Worm (Caenorhabditis elegans) whole organism, midembryonic: Measurements from ENCODE around the gene R09A8.2.

Experiments used
- cog-1 ChIP-seq: sonication (generic microtip); optimal IDR thresholded peaks from 2 replicates; lab custom pipeline; 2016; ENCODE audit warnings: missing genetic modification characterization, missing compliant biosample characterization
- ztf-23 ChIP-seq: fragments of 200-800 bp; sonication (Bioruptor generic); IDR thresholded peaks from 2 replicates; pipeline ENCODE4 v1.3.6; 2022; ENCODE audit warnings: missing genetic modification reagents, missing genetic modification characterization, missing compliant biosample characterization

DNA sequence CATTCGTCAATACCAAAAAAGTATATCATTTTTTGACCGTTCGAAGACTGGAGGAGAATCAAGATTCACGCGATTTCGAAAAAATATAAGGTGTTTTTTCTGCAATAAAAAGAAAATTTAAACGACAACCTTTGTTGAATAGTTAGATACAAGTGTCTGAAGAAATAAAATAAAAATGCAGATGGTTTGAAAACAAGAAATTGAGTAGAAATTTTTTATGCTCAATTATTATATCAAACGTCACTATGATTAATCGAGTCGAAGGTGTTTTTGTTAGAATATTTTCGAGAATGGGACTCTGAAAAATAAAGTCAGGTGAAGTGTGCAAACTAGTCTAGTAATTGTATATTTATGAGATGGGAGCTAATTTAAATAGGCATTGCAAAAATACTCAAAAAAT lies 21.2 kb downstream of the R09A8.2 start, which contains the start of gene R09A8.5:
- TF ChIP-seq cog-1 (tag; lab: Kevin White, UChicago), result no peak
- TF ChIP-seq ztf-23 (GFP tag; lab: Robert Waterston, UW), result no peak
